Worm (Caenorhabditis elegans) whole organism, late embryonic: ENCODE measurements around the gene dylt-2.

Source experiments
- Y22D7AL.16 ChIP-seq: sonication (generic microtip); optimal IDR thresholded peaks from 2 replicates; lab custom pipeline; 2016; ENCODE audit warnings: missing genetic modification characterization, missing compliant biosample characterization
- pros-1 ChIP-seq: fragments of 150-350 bp; optimal IDR thresholded peaks from 2 replicates; lab custom pipeline; 2014; ENCODE audit warnings: missing biosample characterization, missing genetic modification reagents, missing genetic modification characterization
- sox-4 ChIP-seq: sonication (generic microtip); optimal IDR thresholded peaks from 2 replicates; lab custom pipeline; 2017; ENCODE audit warnings: mild to moderate bottlenecking, missing genetic modification characterization, inconsistent platforms, missing compliant biosample characterization
- syd-9 ChIP-seq: sonication (generic microtip); optimal IDR thresholded peaks from 2 replicates; lab custom pipeline; 2016; ENCODE audit warnings: mild to moderate bottlenecking, missing genetic modification characterization, moderate library complexity, missing compliant biosample characterization
- tbx-2 ChIP-seq: sonication (generic microtip); optimal IDR thresholded peaks from 2 replicates; lab custom pipeline; 2016; ENCODE audit warnings: missing genetic modification characterization, missing compliant biosample characterization

DNA sequence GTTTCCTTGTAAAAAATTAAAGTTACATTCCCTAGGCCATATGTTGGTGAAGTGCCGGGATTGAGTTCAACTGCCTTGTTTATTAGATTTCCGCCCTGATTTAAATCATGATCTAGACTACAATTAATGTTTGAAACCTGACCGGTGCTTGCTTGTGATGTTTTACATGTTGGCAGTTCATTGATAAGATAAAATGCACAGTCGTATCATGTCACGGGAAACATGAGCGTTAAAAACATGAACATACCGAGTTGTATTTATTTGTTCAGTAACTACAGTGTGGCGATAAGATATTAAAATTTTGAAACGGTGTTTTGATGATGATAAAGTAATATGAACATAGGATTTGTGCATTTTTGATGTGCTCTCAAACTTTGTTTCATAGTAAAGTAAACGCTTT lies 7.6 kb downstream of the dylt-2 start:
- TF ChIP-seq syd-9 (tag; lab: Kevin White, UChicago) (no peak), Y22D7AL.16 (tag; lab: Kevin White, UChicago) (no peak), tbx-2 (no peak), pros-1 (tag; lab: Kevin White, UChicago) (no peak), sox-4 (tag; lab: Kevin White, UChicago) (no peak)
